Fruit fly (Drosophila melanogaster): ENCODE data around the gene CG9316.

DNA sequence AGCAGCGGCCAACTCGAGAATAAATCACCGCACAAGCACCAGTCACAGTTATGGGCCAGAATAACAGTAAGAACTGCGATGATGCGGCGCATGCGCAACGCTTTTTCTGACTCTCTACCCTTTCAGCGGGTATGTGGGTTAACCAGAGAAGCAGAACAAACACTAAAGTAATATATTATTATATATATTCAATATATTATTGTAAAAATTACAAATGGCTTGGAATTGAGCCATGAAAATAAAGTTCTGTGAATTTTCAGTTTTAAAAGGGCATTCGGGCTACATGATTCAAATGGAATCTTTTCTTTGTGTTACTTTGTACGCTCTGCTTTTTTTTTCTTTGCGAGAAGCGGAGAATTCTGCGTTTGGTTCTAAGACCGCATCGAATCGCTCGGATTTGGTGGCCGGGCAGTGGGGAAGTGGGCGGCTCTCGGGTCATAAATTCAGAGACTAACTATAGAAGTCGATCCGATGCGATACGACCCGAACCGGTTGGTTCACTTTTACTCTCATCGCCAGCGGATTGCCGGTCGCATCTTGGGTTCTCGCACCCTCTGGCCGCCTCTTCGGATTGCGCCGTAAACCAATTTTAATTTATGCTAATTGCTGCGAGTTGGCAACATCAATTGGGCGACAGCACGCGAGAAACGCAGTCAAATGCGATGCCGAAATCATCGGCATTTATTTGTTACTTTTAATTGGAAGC lies 25.7 kb downstream of the CG9316 start:
- TF ChIP-seq CTCF (optimal IDR thresholded peaks at IDR 0.05) (no peak), CG8478 (optimal IDR thresholded peaks at IDR 0.05) (no peak)
